Worm (Caenorhabditis elegans) whole organism, mixed stage, embryonic: ENCODE results near the gene fbxa-74.

ENCODE experiments used
- bed-3 ChIP-seq: fragments of 200-800 bp; sonication (Bioruptor generic); optimal IDR thresholded peaks from 3 replicates; lab custom pipeline; 2018; ENCODE audit warnings: mild to moderate bottlenecking, missing genetic modification characterization, moderate library complexity, missing compliant biosample characterization
- blmp-1 ChIP-seq: fragments of 150-350 bp; optimal IDR thresholded peaks from 2 replicates; lab custom pipeline; 2014; ENCODE audit warnings: missing biosample characterization, missing genetic modification characterization
- nhr-12 ChIP-seq: fragments of 150-350 bp; optimal IDR thresholded peaks from 2 replicates; lab custom pipeline; 2014; ENCODE audit warnings: missing biosample characterization, missing genetic modification characterization
- nhr-2 ChIP-seq: fragments of 150-350 bp; optimal IDR thresholded peaks from 2 replicates; lab custom pipeline; 2014; ENCODE audit warnings: missing biosample characterization, missing genetic modification characterization
- nhr-237 ChIP-seq: fragments of 150-350 bp; optimal IDR thresholded peaks from 2 replicates; lab custom pipeline; 2014; ENCODE audit warnings: missing biosample characterization, missing genetic modification characterization
- nhr-28 ChIP-seq: fragments of 150-350 bp; optimal IDR thresholded peaks from 2 replicates; lab custom pipeline; 2014; ENCODE audit warnings: missing biosample characterization, missing genetic modification characterization
- sem-2 ChIP-seq: fragments of 200-800 bp; sonication (Bioruptor generic); optimal IDR thresholded peaks from 2 replicates; lab custom pipeline; 2018; ENCODE audit warnings: mild to moderate bottlenecking, missing genetic modification characterization, missing compliant biosample characterization
- snpc-4 ChIP-seq: fragments of 150-350 bp; optimal IDR thresholded peaks from 2 replicates; lab custom pipeline; 2014; ENCODE audit warnings: missing biosample characterization, missing genetic modification characterization
- unc-62 ChIP-seq: fragments of 150-350 bp; optimal IDR thresholded peaks from 2 replicates; lab custom pipeline; 2014; ENCODE audit warnings: missing biosample characterization, missing genetic modification reagents, missing genetic modification characterization

DNA sequence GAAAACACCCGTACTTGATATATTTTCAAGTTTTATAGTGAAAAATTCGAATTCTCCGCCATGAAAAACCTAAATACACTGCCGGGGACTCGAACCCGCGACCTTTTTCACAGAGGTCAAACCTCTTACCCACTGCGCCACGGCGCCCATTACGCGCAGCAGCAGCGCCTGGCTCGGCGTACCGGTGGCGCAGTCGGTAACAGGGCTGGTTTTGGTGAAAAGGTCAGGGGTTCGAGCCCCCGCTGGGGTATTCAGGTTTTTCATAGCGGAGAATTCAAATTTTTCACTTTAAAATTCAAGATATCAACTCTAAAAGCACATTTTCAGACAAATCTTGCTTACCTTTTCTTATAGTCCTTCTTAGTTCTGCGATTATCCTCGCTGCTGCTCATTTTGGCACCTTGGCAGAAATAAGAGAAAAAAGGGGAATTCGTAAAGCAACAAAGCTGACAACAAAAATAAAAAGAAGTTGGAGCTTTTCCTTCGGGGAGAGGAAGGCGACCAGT lies 34.0 kb downstream of the fbxa-74 start, which contains the start of gene Y22D7AL.16:
- TF ChIP-seq unc-62 (GFP tag; lab: Kevin White, UChicago): no peak
- TF ChIP-seq snpc-4 (tag; lab: Kevin White, UChicago): no peak
- no peak for TF ChIP-seq nhr-237
- TF ChIP-seq blmp-1: no peak
- TF ChIP-seq sem-2 (GFP tag; lab: Kevin White, UChicago): no peak
- no peak for TF ChIP-seq nhr-28
- no peak for TF ChIP-seq nhr-12 (tag; lab: Kevin White, UChicago)
- no peak for TF ChIP-seq bed-3 (GFP tag; lab: Kevin White, UChicago)
- no peak for TF ChIP-seq nhr-2 (tag; lab: Kevin White, UChicago)
